Worm (Caenorhabditis elegans) whole organism, L2 larva: ENCODE measurements around the gene lgc-15.

Experiments
- ama-1 ChIP-seq: fragments of 150-350 bp; optimal IDR thresholded peaks from 2 replicates; lab custom pipeline; 2018; ENCODE audit warnings: inconsistent platforms
- ceh-16 ChIP-seq: fragments of 150-350 bp; optimal IDR thresholded peaks from 2 replicates; lab custom pipeline; 2014; ENCODE audit warnings: missing biosample characterization, missing genetic modification characterization

DNA sequence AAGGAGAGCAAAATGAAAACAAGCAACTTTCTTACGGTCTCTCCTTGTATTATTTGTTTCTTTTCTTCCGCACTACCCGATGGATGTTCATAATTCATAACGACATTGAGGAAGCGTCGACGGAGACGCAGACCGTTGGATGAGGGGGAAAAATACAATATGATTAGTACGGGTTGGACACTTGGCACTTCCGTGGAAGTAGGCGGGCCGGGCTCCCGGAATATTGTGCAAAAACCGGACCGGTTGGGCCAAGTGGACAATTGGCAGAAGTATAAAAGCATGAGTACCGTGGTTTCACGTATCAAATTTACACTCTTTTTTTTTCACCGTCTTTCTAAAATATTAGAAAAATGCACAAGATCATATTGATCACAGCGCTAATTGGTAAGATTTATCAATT lies 28.4 kb downstream of the lgc-15 start, which contains the start of gene M153.3:
- no peak for TF ChIP-seq ceh-16
- TF ChIP-seq ama-1 (lab: Kevin White, UChicago): no peak
